Fruit fly (Drosophila melanogaster) whole organism, embryonic: Measurements from ENCODE around the gene CG15373.

Experiments
- BEAF-32 ChIP-seq: fragments of 200-800 bp; sonication (Bioruptor generic); optimal IDR thresholded peaks from 3 replicates; lab custom pipeline; 2017; ENCODE audit warnings: missing biosample characterization, missing genetic modification characterization, mild to moderate bottlenecking, moderate library complexity, missing genetic modification reagents
- CG10321 ChIP-seq: fragments of 200-800 bp; sonication (Bioruptor generic); IDR thresholded peaks from 2 replicates; pipeline ENCODE4 v1.3.6; 2022; ENCODE audit warnings: missing biosample characterization, missing genetic modification characterization
- CG11085 ChIP-seq: fragments of 200-800 bp; sonication (Bioruptor generic); IDR thresholded peaks from 2 replicates; pipeline ENCODE4 v1.3.6; 2022; ENCODE audit warnings: missing biosample characterization, missing genetic modification characterization
- CG12236 ChIP-seq: fragments of 200-800 bp; sonication (Bioruptor generic); optimal IDR thresholded peaks from 2 replicates; lab custom pipeline; 2016; ENCODE audit warnings: missing biosample characterization, missing genetic modification characterization
- CG14667 ChIP-seq: fragments of 200-800 bp; sonication (Bioruptor generic); IDR thresholded peaks from 2 replicates; pipeline ENCODE4 v1.3.6; 2022; ENCODE audit warnings: missing biosample characterization, missing genetic modification characterization
- CG15269 ChIP-seq: fragments of 200-800 bp; sonication (Bioruptor generic); optimal IDR thresholded peaks from 2 replicates; lab custom pipeline; 2018; ENCODE audit warnings: missing biosample characterization, mild to moderate bottlenecking, missing genetic modification characterization, moderate library complexity
- CG17328 ChIP-seq: fragments of 200-800 bp; sonication (Bioruptor generic); IDR thresholded peaks from 2 replicates; pipeline ENCODE4 v1.3.6; 2022; ENCODE audit warnings: missing biosample characterization, missing genetic modification characterization
- CG17912 ChIP-seq: fragments of 200-800 bp; sonication (Bioruptor generic); optimal IDR thresholded peaks from 2 replicates; lab custom pipeline; 2018; ENCODE audit warnings: missing biosample characterization, mild to moderate bottlenecking, missing genetic modification characterization
- CG18011 ChIP-seq: fragments of 200-800 bp; sonication (Bioruptor generic); optimal IDR thresholded peaks from 2 replicates; lab custom pipeline; 2017; ENCODE audit warnings: missing biosample characterization, missing genetic modification characterization, mild to moderate bottlenecking, moderate library complexity, missing genotype
- CG1832 ChIP-seq: fragments of 200-800 bp; sonication (Bioruptor generic); optimal IDR thresholded peaks from 2 replicates; lab custom pipeline; 2017; ENCODE audit warnings: missing biosample characterization, mild to moderate bottlenecking, missing genetic modification characterization, inconsistent platforms
- CG2889 ChIP-seq: fragments of 200-800 bp; sonication (Bioruptor generic); IDR thresholded peaks from 3 replicates; pipeline ENCODE4 v1.3.6; 2022; ENCODE audit warnings: missing biosample characterization, missing genetic modification characterization
- CG30431 ChIP-seq: fragments of 200-800 bp; sonication (Bioruptor generic); optimal IDR thresholded peaks from 2 replicates; lab custom pipeline; 2017; ENCODE audit warnings: missing biosample characterization, missing genetic modification characterization
- CG4282 ChIP-seq: fragments of 200-800 bp; sonication (Bioruptor generic); optimal IDR thresholded peaks from 2 replicates; lab custom pipeline; 2016; ENCODE audit warnings: missing biosample characterization, missing genetic modification characterization
- CG5180 ChIP-seq: fragments of 200-800 bp; sonication (Bioruptor generic); optimal IDR thresholded peaks from 3 replicates; lab custom pipeline; 2017; ENCODE audit warnings: missing biosample characterization, missing genetic modification characterization, mild to moderate bottlenecking, moderate library complexity, missing genetic modification reagents
- D19A ChIP-seq: fragments of 200-800 bp; optimal IDR thresholded peaks from 3 replicates; lab custom pipeline; 2019; ENCODE audit warnings: missing biosample characterization, mild to moderate bottlenecking, missing genetic modification characterization, moderate library complexity
- E2f1 ChIP-seq: fragments of 200-800 bp; sonication (Bioruptor generic); IDR thresholded peaks from 2 replicates; pipeline ENCODE4 v1.3.6; 2022; ENCODE audit warnings: missing biosample characterization, missing genetic modification characterization
- Eip74EF ChIP-seq, 2 experiments: fragments of 200-800 bp in 1 of 2; fragments of >200 bp in 1 of 2; sonication (Bioruptor generic) in 1 of 2; optimal IDR thresholded peaks; 2 replicates each; lab custom pipeline; 2017 to 2019; ENCODE audit warnings: missing biosample characterization in 2 of 2, missing genetic modification characterization in 2 of 2, mild to moderate bottlenecking in 1 of 2, moderate library complexity in 1 of 2
- Gug ChIP-seq: fragments of 200-800 bp; sonication (Bioruptor generic); IDR thresholded peaks from 4 replicates; pipeline ENCODE4 v1.3.6; 2022; ENCODE audit warnings: missing biosample characterization, missing genetic modification characterization
- H15 ChIP-seq: fragments of 200-800 bp; sonication (Bioruptor generic); IDR thresholded peaks from 3 replicates; pipeline ENCODE4 v1.3.6; 2022; ENCODE audit warnings: missing biosample characterization, missing genetic modification characterization
- HmgZ ChIP-seq: fragments of 200-800 bp; sonication (Bioruptor generic); optimal IDR thresholded peaks from 2 replicates; lab custom pipeline; 2018; ENCODE audit warnings: missing biosample characterization, mild to moderate bottlenecking, missing genetic modification characterization
- Hr39 ChIP-seq: fragments of >200 bp; optimal IDR thresholded peaks from 2 replicates; lab custom pipeline; 2017
- Lim3 ChIP-seq: fragments of 200-800 bp; sonication (Bioruptor generic); IDR thresholded peaks from 2 replicates; pipeline ENCODE4 v1.3.6; 2022; ENCODE audit warnings: missing biosample characterization, missing genetic modification characterization
- NK7.1 ChIP-seq: fragments of 200-800 bp; sonication (Bioruptor generic); optimal IDR thresholded peaks from 3 replicates; lab custom pipeline; 2016; ENCODE audit warnings: missing biosample characterization, missing genetic modification characterization
- Nf-YB ChIP-seq: fragments of 200-800 bp; sonication (Bioruptor generic); optimal IDR thresholded peaks from 3 replicates; lab custom pipeline; 2019; ENCODE audit warnings: missing biosample characterization, mild to moderate bottlenecking, missing genetic modification characterization, moderate library complexity
- Oaz ChIP-seq: fragments of 200-800 bp; sonication (Bioruptor generic); IDR thresholded peaks from 2 replicates; pipeline ENCODE4 v1.3.6; 2022; ENCODE audit warnings: missing biosample characterization, missing genetic modification characterization
- Pdp1 ChIP-seq, 2 experiments: fragments of 200-800 bp; sonication (Bioruptor generic); optimal IDR thresholded peaks; 3 replicates each; lab custom pipeline; 2016; ENCODE audit warnings: missing biosample characterization in 2 of 2, missing genetic modification characterization in 2 of 2, mild to moderate bottlenecking in 1 of 2, moderate library complexity in 1 of 2
- abd-A ChIP-seq: fragments of 200-800 bp; sonication (Bioruptor generic); optimal IDR thresholded peaks from 3 replicates; lab custom pipeline; 2019; ENCODE audit warnings: missing biosample characterization, mild to moderate bottlenecking, missing genetic modification characterization, moderate library complexity
- ase ChIP-seq: fragments of 200-800 bp; sonication (Bioruptor generic); IDR thresholded peaks from 3 replicates; pipeline ENCODE4 v1.3.6; 2022; ENCODE audit warnings: missing biosample characterization, missing genetic modification characterization
- az2 ChIP-seq: fragments of 200-800 bp; sonication (Bioruptor generic); optimal IDR thresholded peaks from 3 replicates; lab custom pipeline; 2016; ENCODE audit warnings: missing biosample characterization, missing genetic modification characterization
- cad ChIP-seq: fragments of >200 bp; optimal IDR thresholded peaks from 2 replicates; lab custom pipeline; 2017; ENCODE audit warnings: missing biosample characterization, missing genetic modification characterization
- danr ChIP-seq: fragments of 200-800 bp; sonication (Bioruptor generic); IDR thresholded peaks from 2 replicates; pipeline ENCODE4 v1.3.6; 2022; ENCODE audit warnings: missing biosample characterization, missing genetic modification characterization
- ems ChIP-seq: fragments of 200-800 bp; sonication (Bioruptor generic); optimal IDR thresholded peaks from 3 replicates; lab custom pipeline; 2016; ENCODE audit warnings: missing biosample characterization, missing genetic modification characterization
- esg ChIP-seq: fragments of 200-800 bp; sonication (Bioruptor generic); conservative IDR thresholded peaks from 2 replicates; pipeline ENCODE4 v1.3.6; 2022; ENCODE audit warnings: missing biosample characterization, missing genetic modification characterization
- eyg ChIP-seq: fragments of 200-800 bp; sonication (Bioruptor generic); optimal IDR thresholded peaks from 3 replicates; lab custom pipeline; 2016; ENCODE audit warnings: missing biosample characterization, missing genetic modification characterization
- ham ChIP-seq: fragments of 200-800 bp; sonication (Bioruptor generic); IDR thresholded peaks from 2 replicates; pipeline ENCODE4 v1.3.6; 2022; ENCODE audit warnings: missing biosample characterization, missing genetic modification characterization
- jigr1 ChIP-seq: fragments of 200-800 bp; sonication (Bioruptor generic); IDR thresholded peaks from 3 replicates; pipeline ENCODE4 v1.3.6; 2022; ENCODE audit warnings: missing biosample characterization, missing genetic modification characterization
- jing ChIP-seq: fragments of 200-800 bp; sonication (Bioruptor generic); optimal IDR thresholded peaks from 2 replicates; lab custom pipeline; 2018; ENCODE audit warnings: missing biosample characterization, mild to moderate bottlenecking, missing genetic modification characterization
- klu ChIP-seq: fragments of 200-800 bp; sonication (Bioruptor generic); IDR thresholded peaks from 2 replicates; pipeline ENCODE4 v1.3.6; 2022; ENCODE audit warnings: missing biosample characterization, missing genetic modification characterization
- kni ChIP-seq: fragments of 200-800 bp; sonication (Bioruptor generic); optimal IDR thresholded peaks from 3 replicates; lab custom pipeline; 2017; ENCODE audit warnings: mild to moderate bottlenecking, missing biosample characterization, missing genetic modification reagents, missing genetic modification characterization
- lab ChIP-seq: fragments of 200-800 bp; sonication (Bioruptor generic); optimal IDR thresholded peaks from 3 replicates; lab custom pipeline; 2017; ENCODE audit warnings: missing biosample characterization, missing genetic modification characterization, mild to moderate bottlenecking, moderate library complexity, missing genetic modification reagents
- maf-S ChIP-seq: fragments of 200-800 bp; sonication (Bioruptor generic); optimal IDR thresholded peaks from 2 replicates; lab custom pipeline; 2016; ENCODE audit warnings: missing biosample characterization, missing genetic modification characterization
- nom ChIP-seq: fragments of 200-800 bp; sonication (Bioruptor generic); optimal IDR thresholded peaks from 2 replicates; lab custom pipeline; 2017; ENCODE audit warnings: missing biosample characterization, missing genetic modification characterization, mild to moderate bottlenecking, moderate library complexity, missing genetic modification reagents
- pb ChIP-seq: fragments of 200-800 bp; sonication (Bioruptor generic); optimal IDR thresholded peaks from 3 replicates; lab custom pipeline; 2016; ENCODE audit warnings: missing biosample characterization, missing genetic modification characterization
- sens ChIP-seq: fragments of 200-800 bp; sonication (Bioruptor generic); peaks from one replicate; lab custom pipeline; 2016; ENCODE audit warnings: missing biosample characterization, missing genetic modification characterization
- sim ChIP-seq: fragments of 200-800 bp; sonication (Bioruptor generic); IDR thresholded peaks from 2 replicates; pipeline ENCODE4 v1.3.6; 2022; ENCODE audit warnings: missing biosample characterization, missing genetic modification characterization
- tgo ChIP-seq: fragments of 200-800 bp; sonication (Bioruptor generic); IDR thresholded peaks from 3 replicates; pipeline ENCODE4 v1.3.6; 2022; ENCODE audit warnings: missing biosample characterization, missing genetic modification characterization
- twi ChIP-seq: fragments of 200-800 bp; optimal IDR thresholded peaks from 2 replicates; lab custom pipeline; 2019; ENCODE audit warnings: missing biosample characterization, mild to moderate bottlenecking, missing genetic modification characterization, moderate library complexity
- usp ChIP-seq: fragments of >200 bp; optimal IDR thresholded peaks from 2 replicates; lab custom pipeline; 2017; ENCODE audit warnings: missing biosample characterization, missing genetic modification characterization
- z ChIP-seq: fragments of 200-800 bp; sonication (Bioruptor generic); IDR thresholded peaks from 3 replicates; pipeline ENCODE4 v1.3.6; 2022; ENCODE audit warnings: missing biosample characterization, missing genetic modification characterization
- zen ChIP-seq: fragments of 200-800 bp; sonication (Bioruptor generic); optimal IDR thresholded peaks from 3 replicates; lab custom pipeline; 2018; ENCODE audit warnings: missing biosample characterization, mild to moderate bottlenecking, missing genetic modification characterization, moderate library complexity
- zfh2 ChIP-seq: fragments of 200-800 bp; sonication (Bioruptor generic); optimal IDR thresholded peaks from 2 replicates; lab custom pipeline; 2016; ENCODE audit warnings: missing biosample characterization, missing genetic modification characterization

Gene CG15373

dm6 chrX:18092810-18093222, 49.0 kb downstream of the CG15373 start, which contains the start of gene RhoGAP16F (continued):
- peak; percentile 23 for TF ChIP-seq BEAF-32 (GFP tag; lab: Kevin White, UChicago)
- TF ChIP-seq H15, result peak; percentile 80
- peak; percentile 75 for TF ChIP-seq CG11085 (GFP tag; lab: Robert Waterston, UW)
- peak; percentile 57 for TF ChIP-seq Nf-YB (GFP tag; lab: Kevin White, UChicago)
- peak; percentile 85 for TF ChIP-seq tgo (GFP tag; lab: Robert Waterston, UW)
- TF ChIP-seq CG18011 (GFP tag; lab: Kevin White, UChicago), result peak; percentile 61
- TF ChIP-seq CG10321 (GFP tag; lab: Robert Waterston, UW), result peak; percentile 43; the same call in 1 of the 2 replicates
- no peak for TF ChIP-seq abd-A (tag; lab: Kevin White, UChicago)
- peak; percentile 77 for TF ChIP-seq CG30431 (GFP tag; lab: Kevin White, UChicago)
- TF ChIP-seq jing (GFP tag; lab: Kevin White, UChicago), result peak; percentile 71
- TF ChIP-seq Eip74EF (GFP tag; optimal IDR thresholded peaks at IDR 0.05; lab: Kevin White, UChicago), result peak in 1 of 2 experiments; percentile 63
- TF ChIP-seq z, result no peak
- peak; percentile 54 for TF ChIP-seq kni (GFP tag; lab: Kevin White, UChicago)
- TF ChIP-seq CG12236, result peak; percentile 38
- peak; percentile 78 for TF ChIP-seq CG17328 (GFP tag; lab: Robert Waterston, UW)
- TF ChIP-seq CG4282 (GFP tag; lab: Kevin White, UChicago), result peak; percentile 16
- peak; percentile 78 for TF ChIP-seq klu (GFP tag; lab: Robert Waterston, UW)
- TF ChIP-seq cad, result no peak
- peak; percentile 78 for TF ChIP-seq E2f1 (GFP tag; lab: Robert Waterston, UW)
- peak; percentile 67 for TF ChIP-seq danr (GFP tag; lab: Robert Waterston, UW)
- TF ChIP-seq az2 (GFP tag; lab: Kevin White, UChicago), result peak; percentile 88
- peak; percentile 83 for TF ChIP-seq zen
- TF ChIP-seq CG1832 (GFP tag; lab: Kevin White, UChicago), result no peak
- TF ChIP-seq sens (GFP tag; lab: Kevin White, UChicago), result peak; percentile 95
- TF ChIP-seq esg, result peak; percentile 76
- peak; percentile 45 for TF ChIP-seq NK7.1 (GFP tag; lab: Kevin White, UChicago)
- 0 out of 2 replicates have a peak, but pooled peaks have one; percentile 22 for TF ChIP-seq ham (GFP tag; lab: Robert Waterston, UW)
- TF ChIP-seq ems (GFP tag; lab: Kevin White, UChicago), result peak; percentile 78
- TF ChIP-seq CG2889, result peak; percentile 60; the same call in 1 of the 3 replicates
- peak; percentile 60 for TF ChIP-seq nom
- TF ChIP-seq ase (GFP tag; lab: Robert Waterston, UW), result peak; percentile 49; the same call in 2 of the 3 replicates
- no peak for TF ChIP-seq Hr39
- TF ChIP-seq CG17912 (GFP tag; lab: Kevin White, UChicago), result peak; percentile 55
- peak; percentile 77 for TF ChIP-seq CG14667 (GFP tag; lab: Robert Waterston, UW)
- peak; percentile 71 for TF ChIP-seq jigr1 (GFP tag; lab: Robert Waterston, UW)
- no peak for TF ChIP-seq usp (GFP tag; lab: Kevin White, UChicago)
- TF ChIP-seq eyg (GFP tag; lab: Kevin White, UChicago), result no peak
- TF ChIP-seq lab, result peak; percentile 89
- peak; percentile 49 for TF ChIP-seq maf-S (GFP tag; lab: Kevin White, UChicago)
- peak; percentile 42 for TF ChIP-seq CG5180 (GFP tag; lab: Kevin White, UChicago)
- TF ChIP-seq Lim3 (GFP tag; lab: Robert Waterston, UW), result peak; percentile 22; the same call in 1 of the 2 replicates
- TF ChIP-seq twi, result peak; percentile 64
- TF ChIP-seq Pdp1 (GFP tag; optimal IDR thresholded peaks at IDR 0.05; lab: Kevin White, UChicago), result peak; percentile 84 to 95
- peak; percentile 79 for TF ChIP-seq zfh2
- TF ChIP-seq Gug, result peak; percentile 83
- peak; percentile 25; the same call in 1 of the 2 replicates for TF ChIP-seq sim (GFP tag; lab: Robert Waterston, UW)
- TF ChIP-seq Oaz (GFP tag; lab: Robert Waterston, UW), result peak; percentile 71; the same call in 1 of the 2 replicates
- TF ChIP-seq HmgZ (tag; lab: Kevin White, UChicago), result peak; percentile 87
- no peak for TF ChIP-seq pb (GFP tag; lab: Kevin White, UChicago)
- TF ChIP-seq D19A (tag; lab: Kevin White, UChicago), result peak; percentile 94
- peak; percentile 85 for TF ChIP-seq CG15269
